Fruit fly (Drosophila melanogaster) whole organism, embryonic: ENCODE data around the gene Ms.

Experiments
- Ada2b ChIP-seq: fragments of 200-800 bp; sonication (Bioruptor generic); IDR thresholded peaks from 2 replicates; pipeline ENCODE4 v1.3.6; 2022; ENCODE audit warnings: missing biosample characterization, missing genetic modification characterization
- CG10321 ChIP-seq: fragments of 200-800 bp; sonication (Bioruptor generic); IDR thresholded peaks from 2 replicates; pipeline ENCODE4 v1.3.6; 2022; ENCODE audit warnings: missing biosample characterization, missing genetic modification characterization
- CG10543 ChIP-seq: fragments of 200-800 bp; sonication (Bioruptor generic); optimal IDR thresholded peaks from 3 replicates; lab custom pipeline; 2017; ENCODE audit warnings: missing biosample characterization, mild to moderate bottlenecking, missing genetic modification characterization, moderate library complexity
- CG11456 ChIP-seq: fragments of 200-800 bp; sonication (Bioruptor generic); IDR thresholded peaks from 3 replicates; pipeline ENCODE4 v1.3.6; 2022; ENCODE audit warnings: missing biosample characterization, missing genetic modification characterization
- CG12942 ChIP-seq: fragments of 200-800 bp; sonication (Bioruptor generic); optimal IDR thresholded peaks from 3 replicates; lab custom pipeline; 2016; ENCODE audit warnings: missing biosample characterization, missing genetic modification characterization
- CG13287 ChIP-seq: fragments of 200-800 bp; sonication (Bioruptor generic); IDR thresholded peaks from 2 replicates; pipeline ENCODE4 v1.3.6; 2022; ENCODE audit warnings: missing biosample characterization, missing genetic modification characterization; ENCODE audit not compliant: partially characterized antibody
- CG13775 ChIP-seq: fragments of 200-800 bp; sonication (Bioruptor generic); optimal IDR thresholded peaks from 3 replicates; lab custom pipeline; 2017; ENCODE audit warnings: missing biosample characterization, mild to moderate bottlenecking, missing genetic modification characterization
- CG14050 ChIP-seq: fragments of 200-800 bp; sonication (Bioruptor generic); IDR thresholded peaks from 3 replicates; pipeline ENCODE4 v1.3.6; 2022; ENCODE audit warnings: missing biosample characterization, missing genetic modification characterization
- CG15269 ChIP-seq: fragments of 200-800 bp; sonication (Bioruptor generic); optimal IDR thresholded peaks from 2 replicates; lab custom pipeline; 2018; ENCODE audit warnings: missing biosample characterization, mild to moderate bottlenecking, missing genetic modification characterization, moderate library complexity
- CG17829 ChIP-seq: fragments of 200-800 bp; optimal IDR thresholded peaks from 2 replicates; lab custom pipeline; 2019; ENCODE audit warnings: missing biosample characterization, mild to moderate bottlenecking, missing genetic modification characterization, moderate library complexity
- CG1792 ChIP-seq: fragments of 200-800 bp; sonication (Bioruptor generic); optimal IDR thresholded peaks from 2 replicates; lab custom pipeline; 2016; ENCODE audit warnings: missing biosample characterization, missing genetic modification characterization
- CG18011 ChIP-seq: fragments of 200-800 bp; sonication (Bioruptor generic); optimal IDR thresholded peaks from 2 replicates; lab custom pipeline; 2017; ENCODE audit warnings: missing biosample characterization, missing genetic modification characterization, mild to moderate bottlenecking, moderate library complexity, missing genotype
- CG2116 ChIP-seq: fragments of 200-800 bp; sonication (Bioruptor generic); optimal IDR thresholded peaks from 3 replicates; lab custom pipeline; 2018; ENCODE audit warnings: missing biosample characterization, mild to moderate bottlenecking, missing genetic modification characterization
- CG2199 ChIP-seq: fragments of 200-800 bp; sonication (Bioruptor generic); IDR thresholded peaks from 3 replicates; pipeline ENCODE4 v1.3.6; 2022; ENCODE audit warnings: missing biosample characterization, missing genetic modification characterization
- CG30431 ChIP-seq: fragments of 200-800 bp; sonication (Bioruptor generic); optimal IDR thresholded peaks from 2 replicates; lab custom pipeline; 2017; ENCODE audit warnings: missing biosample characterization, missing genetic modification characterization
- CG31365 ChIP-seq: fragments of 200-800 bp; sonication (Bioruptor generic); optimal IDR thresholded peaks from 2 replicates; lab custom pipeline; 2018; ENCODE audit warnings: missing biosample characterization, mild to moderate bottlenecking, missing genetic modification characterization
- CG3838 ChIP-seq: fragments of 200-800 bp; sonication (Bioruptor generic); optimal IDR thresholded peaks from 3 replicates; lab custom pipeline; 2016; ENCODE audit warnings: missing biosample characterization, missing genetic modification characterization
- CG5180 ChIP-seq: fragments of 200-800 bp; sonication (Bioruptor generic); optimal IDR thresholded peaks from 3 replicates; lab custom pipeline; 2017; ENCODE audit warnings: missing biosample characterization, missing genetic modification characterization, mild to moderate bottlenecking, moderate library complexity, missing genetic modification reagents
- CG7556 ChIP-seq: fragments of 200-800 bp; sonication (Bioruptor generic); optimal IDR thresholded peaks from 2 replicates; lab custom pipeline; 2017; ENCODE audit warnings: missing biosample characterization, mild to moderate bottlenecking, missing genetic modification characterization
- CG7786 ChIP-seq: fragments of 200-800 bp; sonication (Bioruptor generic); optimal IDR thresholded peaks from 2 replicates; lab custom pipeline; 2016; ENCODE audit warnings: missing biosample characterization, missing genetic modification characterization
- CG8359 ChIP-seq: fragments of 200-800 bp; sonication (Bioruptor generic); optimal IDR thresholded peaks from 2 replicates; lab custom pipeline; 2017; ENCODE audit warnings: missing biosample characterization, mild to moderate bottlenecking, missing genetic modification characterization, borderline replicate concordance
- CG8478 ChIP-seq: fragments of >200 bp; optimal IDR thresholded peaks from 2 replicates; lab custom pipeline; 2018
- CG9932 ChIP-seq: fragments of 200-800 bp; sonication (Bioruptor generic); IDR thresholded peaks from 2 replicates; pipeline ENCODE4 v1.3.6; 2022; ENCODE audit warnings: missing biosample characterization, missing genetic modification characterization
- Chrac-16 ChIP-seq: fragments of 200-800 bp; sonication (Bioruptor generic); optimal IDR thresholded peaks from 3 replicates; lab custom pipeline; 2016; ENCODE audit warnings: missing biosample characterization, missing genetic modification characterization
- D19A ChIP-seq: fragments of 200-800 bp; optimal IDR thresholded peaks from 3 replicates; lab custom pipeline; 2019; ENCODE audit warnings: missing biosample characterization, mild to moderate bottlenecking, missing genetic modification characterization, moderate library complexity
- Dip2 ChIP-seq: fragments of 200-800 bp; sonication (Bioruptor generic); IDR thresholded peaks from 2 replicates; pipeline ENCODE4 v1.3.6; 2022; ENCODE audit warnings: missing biosample characterization, missing genetic modification characterization
- Doc3 ChIP-seq: fragments of 200-800 bp; sonication (Bioruptor generic); IDR thresholded peaks from 3 replicates; pipeline ENCODE4 v1.3.6; 2022; ENCODE audit warnings: missing biosample characterization, missing genetic modification characterization; ENCODE audit not compliant: partially characterized antibody
- Ets97D ChIP-seq: fragments of 200-800 bp; sonication (Bioruptor generic); optimal IDR thresholded peaks from 3 replicates; lab custom pipeline; 2016; ENCODE audit warnings: missing biosample characterization, missing genetic modification characterization
- Fer3 ChIP-seq: fragments of 200-800 bp; sonication (Bioruptor generic); optimal IDR thresholded peaks from 2 replicates; lab custom pipeline; 2018; ENCODE audit warnings: missing biosample characterization, mild to moderate bottlenecking, missing genetic modification characterization, moderate library complexity
- H15 ChIP-seq: fragments of 200-800 bp; sonication (Bioruptor generic); IDR thresholded peaks from 3 replicates; pipeline ENCODE4 v1.3.6; 2022; ENCODE audit warnings: missing biosample characterization, missing genetic modification characterization
- MBD-R2 ChIP-seq: fragments of 200-800 bp; sonication (Bioruptor generic); IDR thresholded peaks from 2 replicates; pipeline ENCODE4 v1.3.6; 2022; ENCODE audit warnings: missing biosample characterization, missing genetic modification characterization
- PHDP ChIP-seq: fragments of 200-800 bp; sonication (Bioruptor generic); optimal IDR thresholded peaks from 3 replicates; lab custom pipeline; 2018; ENCODE audit warnings: missing biosample characterization, mild to moderate bottlenecking, missing genetic modification characterization, moderate library complexity
- al ChIP-seq: fragments of 200-800 bp; sonication (Bioruptor generic); IDR thresholded peaks from 2 replicates; pipeline ENCODE4 v1.3.6; 2022; ENCODE audit warnings: missing biosample characterization, missing genetic modification characterization
- ato ChIP-seq: fragments of 200-800 bp; sonication (Bioruptor generic); IDR thresholded peaks from 2 replicates; pipeline ENCODE4 v1.3.6; 2022; ENCODE audit warnings: missing biosample characterization, missing genetic modification characterization; ENCODE audit not compliant: partially characterized antibody
- bab2 ChIP-seq: fragments of 200-800 bp; sonication (Bioruptor generic); optimal IDR thresholded peaks from 2 replicates; lab custom pipeline; 2016; ENCODE audit warnings: missing biosample characterization, missing genetic modification characterization
- bsh ChIP-seq, 2 experiments: fragments of 200-800 bp; sonication (Bioruptor generic); optimal IDR thresholded peaks; 2 replicates each; lab custom pipeline; 2017 to 2018; ENCODE audit warnings: mild to moderate bottlenecking in 2 of 2, missing biosample characterization in 2 of 2, missing genetic modification characterization in 2 of 2, moderate library complexity in 1 of 2
- ftz-f1 ChIP-seq: fragments of 200-800 bp; sonication (Bioruptor generic); optimal IDR thresholded peaks from 2 replicates; lab custom pipeline; 2016; ENCODE audit warnings: missing biosample characterization, missing genetic modification characterization
- fu2 ChIP-seq: fragments of 200-800 bp; sonication (Bioruptor generic); optimal IDR thresholded peaks from 2 replicates; lab custom pipeline; 2016; ENCODE audit warnings: missing biosample characterization, missing genetic modification characterization
- gcm ChIP-seq: fragments of 200-800 bp; sonication (Bioruptor generic); optimal IDR thresholded peaks from 2 replicates; lab custom pipeline; 2019; ENCODE audit warnings: missing biosample characterization, mild to moderate bottlenecking, missing genetic modification characterization, moderate library complexity
- gsb ChIP-seq: fragments of 200-800 bp; sonication (Bioruptor generic); IDR thresholded peaks from 2 replicates; pipeline ENCODE4 v1.3.6; 2022; ENCODE audit warnings: missing biosample characterization, missing genetic modification characterization
- insv ChIP-seq, 2 experiments: fragments of 200-800 bp; sonication (Bioruptor generic); optimal IDR thresholded peaks; 3 replicates each; lab custom pipeline; 2016 to 2018; ENCODE audit warnings: missing biosample characterization in 2 of 2, missing genetic modification characterization in 2 of 2
- kah ChIP-seq: fragments of 200-800 bp; sonication (Bioruptor generic); optimal IDR thresholded peaks from 2 replicates; lab custom pipeline; 2018; ENCODE audit warnings: missing biosample characterization, mild to moderate bottlenecking, missing genetic modification characterization
- knrl ChIP-seq: fragments of 200-800 bp; sonication (Bioruptor generic); IDR thresholded peaks from 3 replicates; pipeline ENCODE4 v1.3.6; 2022; ENCODE audit warnings: missing biosample characterization, missing genetic modification characterization; ENCODE audit not compliant: partially characterized antibody
- lola ChIP-seq, 3 experiments: fragments of >200 bp in 2 of 3; fragments of 200-800 bp in 1 of 3; sonication (Bioruptor generic) in 1 of 3; optimal IDR thresholded peaks; 2 replicates each; lab custom pipeline; 2017 to 2019; ENCODE audit warnings: missing biosample characterization in 3 of 3, missing genetic modification characterization in 3 of 3, mild to moderate bottlenecking in 1 of 3, moderate library complexity in 1 of 3
- oc ChIP-seq: fragments of 200-800 bp; sonication (Bioruptor generic); optimal IDR thresholded peaks from 2 replicates; lab custom pipeline; 2018; ENCODE audit warnings: missing biosample characterization, mild to moderate bottlenecking, missing genetic modification characterization, moderate library complexity
- peb ChIP-seq: fragments of 200-800 bp; sonication (Bioruptor generic); IDR thresholded peaks from 2 replicates; pipeline ENCODE4 v1.3.6; 2022; ENCODE audit warnings: missing biosample characterization, missing genetic modification characterization
- pum ChIP-seq: fragments of 200-800 bp; sonication (Bioruptor generic); optimal IDR thresholded peaks from 2 replicates; lab custom pipeline; 2016; ENCODE audit warnings: missing biosample characterization, missing genetic modification characterization
- sqz ChIP-seq: fragments of 200-800 bp; sonication (Bioruptor generic); optimal IDR thresholded peaks from 3 replicates; lab custom pipeline; 2018; ENCODE audit warnings: missing biosample characterization, mild to moderate bottlenecking, missing genetic modification characterization
- ttk ChIP-seq: fragments of 200-800 bp; sonication (Bioruptor generic); IDR thresholded peaks from 2 replicates; pipeline ENCODE4 v2.1.2; 2022; ENCODE audit warnings: missing biosample characterization, missing genetic modification characterization

Gene Ms

dm6 chr3R:24318217-24319082, 22.9 kb upstream of the Ms start, which contains the start of the genes Nab2 and BRWD3 (continued):
- TF ChIP-seq peb (GFP tag; lab: Robert Waterston, UW) = no peak
- no peak for TF ChIP-seq CG31365
- TF ChIP-seq Dip2 (GFP tag; lab: Robert Waterston, UW) = no peak
- TF ChIP-seq CG17829 (tag; lab: Kevin White, UChicago) = peak; percentile 18
- peak; percentile 50 for TF ChIP-seq sqz (GFP tag; lab: Kevin White, UChicago)
- TF ChIP-seq Ada2b (GFP tag; lab: Robert Waterston, UW) = no peak
- TF ChIP-seq oc (tag; lab: Kevin White, UChicago) = no peak
- peak; percentile 33 for TF ChIP-seq Doc3 (GFP tag; lab: Robert Waterston, UW)
- TF ChIP-seq CG7556 (GFP tag; lab: Kevin White, UChicago) = no peak
- TF ChIP-seq bsh (GFP tag; optimal IDR thresholded peaks at IDR 0.05; lab: Kevin White, UChicago) = no peak
- no peak for TF ChIP-seq gsb (GFP tag; lab: Robert Waterston, UW)
- no peak for TF ChIP-seq CG18011
- TF ChIP-seq CG3838 (GFP tag; lab: Kevin White, UChicago) = no peak
- no peak for TF ChIP-seq bab2
- TF ChIP-seq CG11456 (GFP tag; lab: Robert Waterston, UW) = peak; percentile 51; the same call in 2 of the 3 replicates
- no peak for TF ChIP-seq CG8359 (GFP tag; lab: Kevin White, UChicago)
- TF ChIP-seq gcm (GFP tag; lab: Kevin White, UChicago) = no peak
- TF ChIP-seq al (GFP tag; lab: Robert Waterston, UW) = 0 out of 2 replicates have a peak, but pooled peaks have one; percentile 34
- TF ChIP-seq CG9932 (GFP tag; lab: Robert Waterston, UW) = peak; percentile 76
- TF ChIP-seq CG1792 = no peak
- no peak for TF ChIP-seq CG7786 (GFP tag; lab: Kevin White, UChicago)
- peak; percentile 19 for TF ChIP-seq Ets97D (GFP tag; lab: Kevin White, UChicago)
- no peak for TF ChIP-seq D19A (tag; lab: Kevin White, UChicago)
- no peak for TF ChIP-seq CG30431
- TF ChIP-seq ttk (GFP tag; lab: Robert Waterston, UW) = 0 out of 2 replicates have a peak, but pooled peaks have one; percentile 24
- peak; percentile 53 for TF ChIP-seq CG2116 (GFP tag; lab: Kevin White, UChicago)
- peak in 1 of 3 experiments; percentile 67 for TF ChIP-seq lola (GFP tag; optimal IDR thresholded peaks at IDR 0.05; lab: Kevin White, UChicago)
- no peak for TF ChIP-seq CG12942 (GFP tag; lab: Kevin White, UChicago)
- no peak for TF ChIP-seq CG10321 (GFP tag; lab: Robert Waterston, UW)
- no peak for TF ChIP-seq insv (GFP tag; optimal IDR thresholded peaks at IDR 0.05; lab: Kevin White, UChicago)
- TF ChIP-seq CG14050 (GFP tag; lab: Robert Waterston, UW) = no peak
- no peak for TF ChIP-seq PHDP (tag; lab: Kevin White, UChicago)
- no peak for TF ChIP-seq ftz-f1
- peak; percentile 25 for TF ChIP-seq ato
- peak; percentile 38 for TF ChIP-seq CG10543
- TF ChIP-seq CG5180 (GFP tag; lab: Kevin White, UChicago) = no peak
- no peak for TF ChIP-seq H15 (GFP tag; lab: Robert Waterston, UW)
- peak; percentile 68 for TF ChIP-seq CG13775 (GFP tag; lab: Kevin White, UChicago)
- TF ChIP-seq kah (GFP tag; lab: Kevin White, UChicago) = no peak
- peak; percentile 52 for TF ChIP-seq CG13287 (GFP tag; lab: Robert Waterston, UW)
- no peak for TF ChIP-seq Fer3 (tag; lab: Kevin White, UChicago)
- TF ChIP-seq Chrac-16 (GFP tag; lab: Kevin White, UChicago) = no peak
- peak; percentile 67 for TF ChIP-seq MBD-R2 (GFP tag; lab: Robert Waterston, UW)
- TF ChIP-seq CG2199 = no peak
- TF ChIP-seq CG15269 (tag; lab: Kevin White, UChicago) = no peak
- TF ChIP-seq knrl (GFP tag; lab: Robert Waterston, UW) = peak; percentile 61; the same call in 2 of the 3 replicates
- no peak for TF ChIP-seq fu2 (GFP tag; lab: Kevin White, UChicago)
- TF ChIP-seq pum (GFP tag; lab: Kevin White, UChicago) = no peak
- TF ChIP-seq CG8478 (lab: Kevin White, UChicago) = no peak
